Worm (Caenorhabditis elegans): ENCODE data around the gene rpn-11.
"Not testable (repeated sequence)": the region's sequence is repeated elsewhere in the genome, so short reads cannot be mapped to it uniquely, and the experiment has no call there.

Gene rpn-11

ce11 chrII:4047839-4048440 lies 3.6 kb upstream of the rpn-11 start (continued):
- TF ChIP-seq Y105C5A.15 (GFP tag; IDR thresholded peaks at IDR 0.05) (peak; percentile 72), vab-7 (GFP tag; IDR thresholded peaks at IDR 0.05) (peak; percentile 97), lin-1 (GFP tag; IDR thresholded peaks at IDR 0.05) (peak; percentile 97), F44E2.7 (GFP tag; IDR thresholded peaks at IDR 0.05) (peak; percentile 89), tag-97 (GFP tag; IDR thresholded peaks at IDR 0.05) (peak; percentile 97), arid-1 (GFP tag; conservative IDR thresholded peaks at IDR 0.05) (peak; percentile 94), Y48G9A.11 (GFP tag; IDR thresholded peaks at IDR 0.05) (peak; percentile 95), hlh-11 (tag; optimal IDR thresholded peaks at IDR 0.05) (peak; percentile 65), madf-5 (GFP tag; IDR thresholded peaks at IDR 0.05) (peak; percentile 90 to 98; a peak in 3 of 4 replicates), mxl-2 (GFP tag; conservative IDR thresholded peaks at IDR 0.05) (peak; percentile 92), set-16 (GFP tag; IDR thresholded peaks at IDR 0.05) (peak; percentile 43), ceh-20 (GFP tag; IDR thresholded peaks at IDR 0.05) (peak; percentile 100), ceh-44 (GFP tag; IDR thresholded peaks at IDR 0.05) (peak; percentile 95), mxl-3 (GFP tag; optimal IDR thresholded peaks at IDR 0.05) (peak; percentile 53), spr-1 (tag; optimal IDR thresholded peaks at IDR 0.05) (peak; percentile 68), D1046.2 (GFP tag; IDR thresholded peaks at IDR 0.05) (peak; percentile 98), nhr-102 (tag; optimal IDR thresholded peaks at IDR 0.05) (peak; percentile 91), F49E8.2 (tag; optimal IDR thresholded peaks at IDR 0.05; ENCODE audit: borderline replicate concordance) (peak; percentile 24), F37D6.2 (tag; optimal IDR thresholded peaks at IDR 0.05) (peak; percentile 34), pha-4 (GFP tag; IDR thresholded peaks at IDR 0.05) (peak; percentile 98), unc-130 (GFP tag; optimal IDR thresholded peaks at IDR 0.05) (peak; percentile 35), php-3 (GFP tag; IDR thresholded peaks at IDR 0.05) (peak; percentile 99), hif-1 (tag; optimal IDR thresholded peaks at IDR 0.05) (peak in 1 of 2 experiments; percentile 25), mdt-29 (GFP tag; IDR thresholded peaks at IDR 0.05) (peak; percentile 98), rbr-2 (tag; optimal IDR thresholded peaks at IDR 0.05) (peak; percentile 83), tra-1 (GFP tag; IDR thresholded peaks at IDR 0.05) (peak; percentile 100)
- not testable (repeated sequence) for TF ChIP-seq pha-4 (tag; optimal IDR thresholded peaks at IDR 0.05)

ce11 chrII:4045396-4045795 lies 1.1 kb upstream of the rpn-11 start, which contains the start of gene K07D4.2:
TSS of gene K07D4.2 (minus strand) at chrII:4045496.
- TF ChIP-seq zfp-2 (tag; optimal IDR thresholded peaks at IDR 0.05) (no peak), F44E2.7 (GFP tag; IDR thresholded peaks at IDR 0.05) (no peak), lin-1 (GFP tag; IDR thresholded peaks at IDR 0.05) (no peak), zag-1 (tag; optimal IDR thresholded peaks at IDR 0.05) (no peak), F49E8.2 (tag; optimal IDR thresholded peaks at IDR 0.05; ENCODE audit: borderline replicate concordance) (no peak), lsy-2 (tag; optimal IDR thresholded peaks at IDR 0.05) (no peak), F26F4.8 (GFP tag; conservative IDR thresholded peaks at IDR 0.05) (no peak), ceh-82 (tag; optimal IDR thresholded peaks at IDR 0.05) (no peak), aly-2 (tag; optimal IDR thresholded peaks at IDR 0.05) (no peak), arid-1 (GFP tag; conservative IDR thresholded peaks at IDR 0.05) (no peak), aha-1 (tag) (no peak), nhr-6 (tag; optimal IDR thresholded peaks at IDR 0.05) (no peak), dve-1 (tag; optimal IDR thresholded peaks at IDR 0.05; ENCODE audit: insufficient read depth) (no peak), rbr-2 (tag; optimal IDR thresholded peaks at IDR 0.05) (no peak)

- no peak for TF ChIP-seq hlh-30 (tag; optimal IDR thresholded peaks at IDR 0.05; ENCODE audit: insufficient read depth)
- no peak for TF ChIP-seq T26A8.4 (GFP tag; IDR thresholded peaks at IDR 0.05)
- TF ChIP-seq ztf-7 (tag; optimal IDR thresholded peaks at IDR 0.05), result no peak
- no peak for TF ChIP-seq F37D6.2 (tag; optimal IDR thresholded peaks at IDR 0.05)
- TF ChIP-seq F44E2.7 (GFP tag; IDR thresholded peaks at IDR 0.05), result no peak
- TF ChIP-seq mep-1 (tag; optimal IDR thresholded peaks at IDR 0.05), result no peak
- TF ChIP-seq dmd-8 (GFP tag; IDR thresholded peaks at IDR 0.05), result 0 out of 2 replicates have a peak, but pooled peaks have one; percentile 39
- TF ChIP-seq lir-3 (tag; optimal IDR thresholded peaks at IDR 0.05), result no peak
- no peak for TF ChIP-seq D1046.2 (GFP tag; IDR thresholded peaks at IDR 0.05)
- TF ChIP-seq dve-1 (tag; optimal IDR thresholded peaks at IDR 0.05; ENCODE audit: insufficient read depth), result no peak
- TF ChIP-seq nhr-76 (tag; optimal IDR thresholded peaks at IDR 0.05), result no peak
- peak; percentile 52 for TF ChIP-seq lin-38 (GFP tag; IDR thresholded peaks at IDR 0.05)
- no peak for TF ChIP-seq T20F7.1 (GFP tag; optimal IDR thresholded peaks at IDR 0.05)
- TF ChIP-seq spr-1 (tag; optimal IDR thresholded peaks at IDR 0.05), result no peak
- 0 out of 2 replicates have a peak, but pooled peaks have one; percentile 23 for TF ChIP-seq Y75B8A.6 (GFP tag; IDR thresholded peaks at IDR 0.05)
- TF ChIP-seq nhr-28 (tag; optimal IDR thresholded peaks at IDR 0.05), result no peak
- no peak for TF ChIP-seq ztf-11 (tag; optimal IDR thresholded peaks at IDR 0.05)
- peak; percentile 80 for TF ChIP-seq aha-1 (tag)
Measured at ce11 chrII:4042696-4043095, 1.6 kb downstream of the rpn-11 start.

Measured in whole organism, L4 larva.